Worm (Caenorhabditis elegans) whole organism, midembryonic: ENCODE measurements around the gene wdr-62.

Source experiments
- T22C8.4 ChIP-seq: fragments of 200-800 bp; sonication (Bioruptor generic); IDR thresholded peaks from 2 replicates; pipeline ENCODE4 v1.3.6; 2022; ENCODE audit warnings: missing genetic modification characterization, missing compliant biosample characterization
- cog-1 ChIP-seq: sonication (generic microtip); optimal IDR thresholded peaks from 2 replicates; lab custom pipeline; 2016; ENCODE audit warnings: missing genetic modification characterization, missing compliant biosample characterization
- flt-1 ChIP-seq: fragments of 200-800 bp; sonication (Bioruptor generic); IDR thresholded peaks from 2 replicates; pipeline ENCODE4 v1.3.6; 2022; ENCODE audit warnings: missing genetic modification characterization, missing compliant biosample characterization
- klf-2 ChIP-seq: fragments of 200-800 bp; sonication (Bioruptor generic); conservative IDR thresholded peaks from 2 replicates; pipeline ENCODE4 v1.3.6; 2022; ENCODE audit warnings: missing genetic modification reagents, missing genetic modification characterization, missing compliant biosample characterization
- med-1 ChIP-seq: sonication (generic microtip); optimal IDR thresholded peaks from 2 replicates; lab custom pipeline; 2017; ENCODE audit warnings: missing genetic modification characterization, mild to moderate bottlenecking, missing compliant biosample characterization, antibody characterized with exemption, missing genetic modification reagents; ENCODE audit not compliant: insufficient read depth
- ref-1 ChIP-seq: fragments of 200-800 bp; sonication (Bioruptor generic); conservative IDR thresholded peaks from 2 replicates; pipeline ENCODE4 v1.3.6; 2022; ENCODE audit warnings: missing genetic modification reagents, missing genetic modification characterization, missing compliant biosample characterization
- tab-1 ChIP-seq: fragments of 200-800 bp; sonication (Bioruptor generic); IDR thresholded peaks from 2 replicates; pipeline ENCODE4 v1.3.6; 2022; ENCODE audit warnings: missing genetic modification characterization, missing compliant biosample characterization
- ztf-23 ChIP-seq: fragments of 200-800 bp; sonication (Bioruptor generic); IDR thresholded peaks from 2 replicates; pipeline ENCODE4 v1.3.6; 2022; ENCODE audit warnings: missing genetic modification reagents, missing genetic modification characterization, missing compliant biosample characterization
- ztf-29 ChIP-seq: fragments of 200-800 bp; sonication (Bioruptor generic); IDR thresholded peaks from 2 replicates; pipeline ENCODE4 v1.3.6; 2022; ENCODE audit warnings: missing genetic modification reagents, missing genetic modification characterization, missing compliant biosample characterization

wdr-62 gene

DNA sequence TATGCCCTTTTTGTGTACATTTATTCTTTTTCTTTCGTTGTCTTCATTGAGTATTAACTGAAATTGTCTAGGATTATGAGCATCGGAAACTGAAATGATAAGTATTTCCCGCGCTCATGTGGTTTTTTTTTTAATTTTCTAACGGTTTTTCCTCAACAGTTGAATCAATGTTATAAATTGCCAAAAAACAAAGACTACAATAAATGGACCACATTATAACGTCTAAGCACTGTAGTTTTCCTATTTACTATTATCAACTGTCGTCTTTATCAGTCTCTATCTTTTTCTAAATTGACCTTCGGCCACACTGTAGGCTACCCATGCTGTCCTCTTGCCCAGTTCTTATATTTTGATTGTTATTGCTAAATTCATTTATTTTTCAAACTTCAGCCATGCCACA is 63.9 kb downstream of the wdr-62 start, which contains the start of gene acs-14:
Gene acs-14, plus strand, starts transcription at position 391 of the 400 bp plus-strand sequence.
- no peak for TF ChIP-seq ref-1 (GFP tag; lab: Robert Waterston, UW)
- no peak for TF ChIP-seq ztf-29
- no peak for TF ChIP-seq ztf-23 (GFP tag; lab: Robert Waterston, UW)

DNA sequence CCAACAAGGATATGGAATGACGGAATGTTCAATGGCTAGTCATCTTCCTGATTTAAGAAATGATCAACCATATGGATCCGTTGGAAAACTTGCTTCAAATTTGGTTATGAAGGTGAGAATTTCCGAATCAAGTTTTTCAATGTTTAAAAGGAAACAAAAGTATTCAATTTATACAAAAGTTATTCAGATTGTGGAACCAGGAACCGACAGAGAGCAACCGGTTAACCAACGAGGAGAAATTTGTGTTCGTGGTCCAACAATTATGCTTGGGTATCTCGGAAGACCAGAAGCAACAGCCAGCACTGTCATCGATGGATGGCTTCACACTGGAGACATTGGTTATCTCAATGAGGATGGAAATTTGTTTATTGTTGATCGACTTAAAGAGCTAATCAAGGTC is 65.7 kb downstream of the wdr-62 start:
- TF ChIP-seq cog-1 (no peak), ref-1 (GFP tag; lab: Robert Waterston, UW) (no peak), tab-1 (GFP tag; lab: Robert Waterston, UW) (no peak), ztf-29 (no peak), flt-1 (GFP tag; lab: Robert Waterston, UW) (no peak), med-1 (no peak), klf-2 (GFP tag; lab: Robert Waterston, UW) (no peak), ztf-23 (GFP tag; lab: Robert Waterston, UW) (no peak), T22C8.4 (no peak)
